Worm (Caenorhabditis elegans): ENCODE results near the gene nep-6.

nep-6 gene

ce11 chrII:3414383-3414910, 2.2 kb upstream of the nep-6 start, which contains the start of the genes F18A12.7 and F18A12.2:
Gene F18A12.7 (minus strand): TSS chrII:3414483.
Gene F18A12.2 (plus strand): TSS chrII:3414860.
- TF ChIP-seq dpl-1 (GFP tag; optimal IDR thresholded peaks at IDR 0.05) = no peak
- TF ChIP-seq aptf-2 (GFP tag; conservative IDR thresholded peaks at IDR 0.05) = peak; percentile 67; the same call in 1 of the 2 replicates

- TF ChIP-seq ztf-28 (GFP tag; IDR thresholded peaks at IDR 0.05) (no peak), hmg-1.2 (GFP tag; IDR thresholded peaks at IDR 0.05) (peak; percentile 34; the same call in 1 of the 2 replicates)
Observed at ce11 chrII:3422938-3423337, 6.3 kb downstream of the nep-6 start.

- TF ChIP-seq F49E8.2 (tag; optimal IDR thresholded peaks at IDR 0.05; ENCODE audit: insufficient read depth) = no peak
- TF ChIP-seq nfya-2 (GFP tag; IDR thresholded peaks at IDR 0.05) = no peak
- no peak for TF ChIP-seq akir-1 (GFP tag; optimal IDR thresholded peaks at IDR 0.05)
- TF ChIP-seq pha-4 (tag; optimal IDR thresholded peaks at IDR 0.05) = no peak
- TF ChIP-seq Y56A3A.18 (GFP tag; IDR thresholded peaks at IDR 0.05) = no peak
- no peak for TF ChIP-seq lin-40 (tag; optimal IDR thresholded peaks at IDR 0.05)
- TF ChIP-seq nhr-90 (tag; optimal IDR thresholded peaks at IDR 0.05) = no peak
- TF ChIP-seq aptf-2 (GFP tag; conservative IDR thresholded peaks at IDR 0.05) = no peak
Observed at ce11 chrII:3425433-3425832, 8.8 kb downstream of the nep-6 start, which contains the start of gene nep-11. Gene nep-11 (minus strand): TSS chrII:3425533.

- TF ChIP-seq zfh-2 (GFP tag; conservative IDR thresholded peaks at IDR 0.05) (peak; percentile 92), ceh-27 (GFP tag; optimal IDR thresholded peaks at IDR 0.05) (peak; percentile 56), attf-5 (GFP tag; optimal IDR thresholded peaks at IDR 0.05) (peak; percentile 34), cebp-1 (GFP tag; IDR thresholded peaks at IDR 0.05) (no peak), cebp-1 (tag; optimal IDR thresholded peaks at IDR 0.05) (peak; percentile 29), egrh-3 (GFP tag; IDR thresholded peaks at IDR 0.05) (peak; percentile 57), hmg-1.2 (GFP tag; IDR thresholded peaks at IDR 0.05) (peak; percentile 55; the same call in 1 of the 2 replicates), pbrm-1 (GFP tag; IDR thresholded peaks at IDR 0.05) (no peak), madf-10 (tag; optimal IDR thresholded peaks at IDR 0.05) (no peak), mcd-1 (GFP tag; IDR thresholded peaks at IDR 0.05) (peak; percentile 40; the same call in 1 of the 2 replicates), efl-1 (GFP tag; optimal IDR thresholded peaks at IDR 0.05) (no peak), hlh-26 (GFP tag; conservative IDR thresholded peaks at IDR 0.05) (no peak), lir-1 (GFP tag; conservative IDR thresholded peaks at IDR 0.05) (no peak)
Observed at ce11 chrII:3428158-3428704, 11.6 kb downstream of the nep-6 start.

ce11 chrII:3429400-3429799, 12.8 kb downstream of the nep-6 start, which contains the start of gene C16C8.18:
Gene C16C8.18 (plus strand): TSS chrII:3429700.
- TF ChIP-seq attf-6 (GFP tag; IDR thresholded peaks at IDR 0.05) (no peak), Y53G8AR.9 (GFP tag; conservative IDR thresholded peaks at IDR 0.05) (no peak), hmg-1.2 (GFP tag; IDR thresholded peaks at IDR 0.05) (no peak), athp-1 (tag; optimal IDR thresholded peaks at IDR 0.05) (no peak), mxl-1 (tag; optimal IDR thresholded peaks at IDR 0.05) (no peak), B0261.1 (tag; optimal IDR thresholded peaks at IDR 0.05) (no peak), somi-1 (GFP tag; optimal IDR thresholded peaks at IDR 0.05) (no peak), F33H1.4 (GFP tag; IDR thresholded peaks at IDR 0.05) (no peak), sptf-2 (GFP tag; optimal IDR thresholded peaks at IDR 0.05) (no peak), mcd-1 (GFP tag; IDR thresholded peaks at IDR 0.05) (no peak), D2030.7 (GFP tag; IDR thresholded peaks at IDR 0.05) (no peak), aptf-2 (GFP tag; conservative IDR thresholded peaks at IDR 0.05) (no peak), mes-4 (tag; optimal IDR thresholded peaks at IDR 0.05) (no peak), nhr-80 (tag; optimal IDR thresholded peaks at IDR 0.05) (no peak), madf-10 (tag; optimal IDR thresholded peaks at IDR 0.05) (no peak), ZK185.1 (tag; optimal IDR thresholded peaks at IDR 0.05; ENCODE audit: poor library complexity, severe bottlenecking) (no peak), B0336.3 (GFP tag; IDR thresholded peaks at IDR 0.05) (no peak), ceh-91 (GFP tag; IDR thresholded peaks at IDR 0.05) (no peak), F49E8.2 (tag; optimal IDR thresholded peaks at IDR 0.05; ENCODE audit: insufficient read depth) (no peak), lsl-1 (GFP tag; optimal IDR thresholded peaks at IDR 0.05) (no peak)

Data from whole organism, young adult.